Fruit fly (Drosophila melanogaster): ENCODE results near the gene hay.

The hay gene

DNA sequence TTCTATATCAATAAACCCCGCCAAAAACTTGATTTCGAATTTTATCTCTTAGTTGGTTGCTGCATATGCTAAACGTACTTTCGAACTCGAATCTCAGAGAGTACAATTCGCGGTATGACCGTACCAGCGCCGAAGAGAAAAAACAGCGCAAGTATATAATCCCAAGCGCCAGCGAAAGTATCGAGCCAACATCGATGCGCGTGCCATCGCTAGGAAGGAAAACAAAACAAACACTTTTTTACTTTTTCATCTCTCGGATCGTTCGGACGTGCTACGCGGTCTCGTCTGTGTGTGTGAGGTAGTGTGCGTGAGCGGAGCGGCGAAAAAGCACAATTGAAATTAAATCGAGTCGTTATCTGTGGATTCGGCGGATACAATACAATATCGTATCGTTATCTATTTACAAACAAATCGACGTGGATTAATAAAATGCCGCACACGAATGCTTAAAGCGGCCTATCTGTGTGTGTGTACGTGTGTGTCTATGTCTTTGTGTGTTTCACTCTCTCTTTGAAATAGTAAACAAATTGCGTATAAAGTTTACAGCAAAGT lies 33.7 kb downstream of the hay start, which contains the start of gene simj (continued):
- peak in 1 of 2 experiments; percentile 58 for TF ChIP-seq Eip74EF (GFP tag; optimal IDR thresholded peaks at IDR 0.05)
- no peak for TF ChIP-seq toy (GFP tag; IDR thresholded peaks at IDR 0.05)
- TF ChIP-seq run (tag; optimal IDR thresholded peaks at IDR 0.05), result peak; percentile 45
- TF ChIP-seq nom (GFP tag; optimal IDR thresholded peaks at IDR 0.05), result peak; percentile 72
- TF ChIP-seq Neu2 (GFP tag; optimal IDR thresholded peaks at IDR 0.05; ENCODE audit: borderline replicate concordance), result no peak
- TF ChIP-seq Lhr (GFP tag; optimal IDR thresholded peaks at IDR 0.05), result peak; percentile 74
- peak; percentile 88 for TF ChIP-seq Jarid2 (GFP tag; optimal IDR thresholded peaks at IDR 0.05)
- TF ChIP-seq peb (GFP tag; IDR thresholded peaks at IDR 0.05), result no peak
- TF ChIP-seq stc (GFP tag; IDR thresholded peaks at IDR 0.05), result no peak; the same call in 1 of the 2 replicates
- no peak for TF ChIP-seq CG15011 (GFP tag; optimal IDR thresholded peaks at IDR 0.05)
- peak; percentile 31 for TF ChIP-seq CG12071 (GFP tag; optimal IDR thresholded peaks at IDR 0.05)
- peak; percentile 62 for TF ChIP-seq CG14710 (tag; optimal IDR thresholded peaks at IDR 0.05)
- no peak for TF ChIP-seq CG9437 (GFP tag; optimal IDR thresholded peaks at IDR 0.05)
- TF ChIP-seq hbn (GFP tag; IDR thresholded peaks at IDR 0.05; ENCODE audit: partially characterized antibody), result peak; percentile 88
- TF ChIP-seq CG13775 (GFP tag; optimal IDR thresholded peaks at IDR 0.05), result no peak
- TF ChIP-seq Sox102F (GFP tag; optimal IDR thresholded peaks at IDR 0.05), result no peak
- 0 out of 3 replicates have a peak, but pooled peaks have one; percentile 18 for TF ChIP-seq tgo (GFP tag; IDR thresholded peaks at IDR 0.05)
- peak; percentile 94 for TF ChIP-seq cg (GFP tag; optimal IDR thresholded peaks at IDR 0.05)
- no peak for TF ChIP-seq CG10321 (GFP tag; IDR thresholded peaks at IDR 0.05)
- peak; percentile 65 for TF ChIP-seq CG2116 (GFP tag; optimal IDR thresholded peaks at IDR 0.05)
- peak; percentile 28 for TF ChIP-seq CG4328 (GFP tag; optimal IDR thresholded peaks at IDR 0.05)
- peak; percentile 41 for TF ChIP-seq pfk (GFP tag; optimal IDR thresholded peaks at IDR 0.05)
- TF ChIP-seq CG6689 (GFP tag; IDR thresholded peaks at IDR 0.05), result 0 out of 2 replicates have a peak, but pooled peaks have one; percentile 6
- TF ChIP-seq TFAM (GFP tag; optimal IDR thresholded peaks at IDR 0.05), result no peak
- TF ChIP-seq ERR (GFP tag; optimal IDR thresholded peaks at IDR 0.05), result peak; percentile 67
- TF ChIP-seq CG13296 (GFP tag; optimal IDR thresholded peaks at IDR 0.05), result peak; percentile 54
- peak; percentile 84 for TF ChIP-seq CG17829 (tag; optimal IDR thresholded peaks at IDR 0.05)
- peak; percentile 13 for TF ChIP-seq az2 (GFP tag; optimal IDR thresholded peaks at IDR 0.05)
- TF ChIP-seq Six4 (GFP tag; optimal IDR thresholded peaks at IDR 0.05), result no peak
- no peak for TF ChIP-seq fd102C (GFP tag; optimal IDR thresholded peaks at IDR 0.05)
- peak; percentile 10 for TF ChIP-seq pb (GFP tag; optimal IDR thresholded peaks at IDR 0.05)
- peak; percentile 8 for TF ChIP-seq gem (tag; optimal IDR thresholded peaks at IDR 0.05)
- peak; percentile 1 for TF ChIP-seq Mes4 (GFP tag; optimal IDR thresholded peaks at IDR 0.05)
- TF ChIP-seq CG30020 (tag; optimal IDR thresholded peaks at IDR 0.05), result peak; percentile 16
- peak; percentile 52 for TF ChIP-seq grau (tag; optimal IDR thresholded peaks at IDR 0.05)
- peak; percentile 7; the same call in 2 of the 3 replicates for TF ChIP-seq ken (GFP tag; IDR thresholded peaks at IDR 0.05)
- peak; percentile 35; the same call in 1 of the 3 replicates for TF ChIP-seq gce (GFP tag; IDR thresholded peaks at IDR 0.05)
- TF ChIP-seq Hmx (GFP tag; optimal IDR thresholded peaks at IDR 0.05), result no peak
- 0 out of 2 replicates have a peak, but pooled peaks have one; percentile 16 for TF ChIP-seq E2f1 (GFP tag; IDR thresholded peaks at IDR 0.05)
- peak; percentile 99 for TF ChIP-seq Sry-δ (GFP tag; optimal IDR thresholded peaks at IDR 0.05)
- TF ChIP-seq hth (optimal IDR thresholded peaks at IDR 0.05), result no peak
- TF ChIP-seq HLH4C (GFP tag; IDR thresholded peaks at IDR 0.05; ENCODE audit: partially characterized antibody), result peak; percentile 72; the same call in 2 of the 3 replicates
- 0 out of 3 replicates have a peak, but pooled peaks have one; percentile 10 for TF ChIP-seq CG2199 (GFP tag; IDR thresholded peaks at IDR 0.05)
- peak; percentile 88 for TF ChIP-seq CG13287 (GFP tag; IDR thresholded peaks at IDR 0.05; ENCODE audit: partially characterized antibody)
- TF ChIP-seq tx (GFP tag; optimal IDR thresholded peaks at IDR 0.05), result peak; percentile 22
- TF ChIP-seq CG11247 (GFP tag; IDR thresholded peaks at IDR 0.05), result 0 out of 2 replicates have a peak, but pooled peaks have one; percentile 13
- TF ChIP-seq CG15514 (GFP tag; optimal IDR thresholded peaks at IDR 0.05), result peak; percentile 87
- TF ChIP-seq Dfd (GFP tag; optimal IDR thresholded peaks at IDR 0.05), result no peak
- TF ChIP-seq CG33213 (GFP tag; optimal IDR thresholded peaks at IDR 0.05), result peak; percentile 69
